Fruit fly (Drosophila melanogaster) S2 (cell line): ENCODE measurements around the gene mal.

ENCODE experiments used
- CG8478 ChIP-seq: fragments of >200 bp; optimal IDR thresholded peaks from 2 replicates; lab custom pipeline; 2018
- CTCF ChIP-seq, 2 experiments: fragments of >200 bp; optimal IDR thresholded peaks; 2 replicates each; lab custom pipeline; 2018

Gene mal

dm6 chrX:20429482-20430204 lies at the start of gene mal, which contains the start of gene CG11710:
Gene mal, plus strand, starts transcription at chrX:20429675.
Gene CG11710, minus strand, starts transcription at chrX:20429673.
- TF ChIP-seq CTCF (optimal IDR thresholded peaks at IDR 0.05; lab: Kevin White, UChicago) (no peak), CG8478 (lab: Kevin White, UChicago) (no peak)

- TF ChIP-seq CG8478 (lab: Kevin White, UChicago) (no peak), CTCF (optimal IDR thresholded peaks at IDR 0.05; lab: Kevin White, UChicago) (peak; percentile 53)
Observed at dm6 chrX:20385865-20386264, 43.6 kb upstream of the mal start.

dm6 chrX:20389633-20390032 lies 39.8 kb upstream of the mal start:
- TF ChIP-seq CTCF (optimal IDR thresholded peaks at IDR 0.05; lab: Kevin White, UChicago) (no peak), CG8478 (lab: Kevin White, UChicago) (no peak)

DNA sequence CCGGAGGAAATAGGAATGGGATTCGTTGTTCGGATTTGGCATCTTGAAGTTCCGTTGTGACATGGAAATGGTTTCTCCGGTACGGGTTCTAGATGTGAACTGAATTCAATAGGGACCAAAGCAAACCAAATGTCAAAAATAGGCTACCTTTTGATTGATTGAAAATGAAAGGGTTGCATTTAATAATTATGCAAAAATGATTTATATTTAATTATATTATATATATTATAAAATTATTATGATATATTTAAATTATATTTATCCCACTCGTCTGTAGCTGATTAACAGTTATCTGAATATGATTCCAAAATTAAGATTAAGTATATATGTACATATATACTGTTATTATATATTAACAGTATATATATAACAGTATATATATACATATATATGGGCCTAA lies 38.8 kb upstream of the mal start, which contains the start of gene jb:
jb (minus strand) TSS at position 101 of the 400 bp plus-strand sequence.
- TF ChIP-seq CG8478 (lab: Kevin White, UChicago) (no peak), CTCF (optimal IDR thresholded peaks at IDR 0.05; lab: Kevin White, UChicago) (no peak)

DNA sequence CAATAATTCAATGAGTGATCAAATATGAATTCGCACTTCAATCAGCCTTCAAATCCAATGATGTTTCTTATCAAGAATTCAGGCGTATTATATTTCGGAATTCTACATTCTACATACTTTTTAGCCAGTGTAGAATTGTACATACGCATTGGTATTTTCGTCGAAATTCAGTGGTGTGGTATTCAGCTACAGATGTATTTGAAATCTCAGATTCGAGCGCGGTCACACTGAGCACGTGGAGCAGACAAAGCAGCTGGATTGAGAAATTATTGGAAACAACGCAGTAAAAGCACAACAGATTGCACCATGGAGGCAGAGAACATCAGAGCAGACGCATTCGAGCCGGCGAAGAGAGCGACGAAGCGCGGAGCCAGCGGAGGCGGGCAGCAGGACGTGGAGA lies 38.2 kb upstream of the mal start:
- TF ChIP-seq CG8478 (lab: Kevin White, UChicago) = no peak
- peak; percentile 26 to 53 for TF ChIP-seq CTCF (optimal IDR thresholded peaks at IDR 0.05; lab: Kevin White, UChicago)

- TF ChIP-seq CG8478 (lab: Kevin White, UChicago) = no peak
- TF ChIP-seq CTCF (optimal IDR thresholded peaks at IDR 0.05; lab: Kevin White, UChicago) = no peak
Observed at dm6 chrX:20393580-20393979, 35.9 kb upstream of the mal start, which contains the start of gene Syx16. Gene Syx16, minus strand, starts transcription at chrX:20393751.

- TF ChIP-seq CG8478 (lab: Kevin White, UChicago) = no peak
- TF ChIP-seq CTCF (optimal IDR thresholded peaks at IDR 0.05; lab: Kevin White, UChicago) = no peak
Observed at dm6 chrX:20394066-20394913, 35.2 kb upstream of the mal start, which contains the start of gene HERC2. Gene HERC2, plus strand, starts transcription at chrX:20394395.

DNA sequence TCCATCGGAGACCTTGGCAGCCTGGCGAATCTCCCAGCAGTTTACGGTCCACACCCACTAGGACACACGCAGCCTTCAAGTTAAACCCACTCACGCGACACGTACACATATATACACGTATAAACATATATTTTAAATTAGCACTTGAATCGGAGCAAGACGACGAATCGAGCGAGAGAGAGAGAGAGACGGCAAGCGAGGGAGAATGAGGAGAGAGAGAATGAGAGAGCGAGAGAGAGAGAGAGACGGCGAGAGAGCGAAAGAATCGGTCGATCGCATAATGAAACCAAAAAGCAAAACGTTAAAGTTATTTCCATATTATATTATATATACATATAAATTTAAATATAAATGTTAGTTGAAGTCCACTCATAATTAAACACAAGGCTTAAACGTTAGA lies 17.8 kb upstream of the mal start:
- no peak for TF ChIP-seq CG8478 (lab: Kevin White, UChicago)
- no peak for TF ChIP-seq CTCF (optimal IDR thresholded peaks at IDR 0.05; lab: Kevin White, UChicago)

dm6 chrX:20413481-20413880 lies 16.0 kb upstream of the mal start, which contains the start of gene CG15459:
Gene CG15459, minus strand, starts transcription at chrX:20413581.
- TF ChIP-seq CG8478 (lab: Kevin White, UChicago) (no peak), CTCF (optimal IDR thresholded peaks at IDR 0.05; lab: Kevin White, UChicago) (no peak)

- TF ChIP-seq CG8478 (lab: Kevin White, UChicago) (no peak), CTCF (optimal IDR thresholded peaks at IDR 0.05; lab: Kevin White, UChicago) (no peak)
Observed at dm6 chrX:20414099-20414498, 15.4 kb upstream of the mal start, which contains the start of gene CG15458. Gene CG15458, minus strand, starts transcription at chrX:20414199.

DNA sequence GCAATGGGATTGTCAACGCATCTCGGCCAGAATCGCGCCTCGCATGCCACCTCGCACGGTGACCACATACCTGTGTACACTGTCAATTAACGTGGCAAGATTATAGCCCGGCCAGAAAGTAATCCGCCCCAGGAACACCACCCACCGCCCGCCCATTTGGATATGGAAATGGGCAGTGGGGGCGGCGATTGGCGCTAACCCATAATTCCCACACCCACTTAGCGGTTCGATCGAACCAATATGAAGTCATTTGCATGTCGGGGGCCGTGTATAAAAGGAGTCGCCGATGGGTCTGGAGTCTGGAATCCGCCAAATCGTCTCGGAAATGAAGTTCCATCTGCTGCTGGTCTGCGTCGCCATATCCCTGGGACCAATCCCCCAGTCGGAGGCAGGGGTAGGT lies 14.0 kb upstream of the mal start, which contains the start of gene Obp19a:
Obp19a (plus strand) TSS at position 301 of the 400 bp plus-strand sequence.
- TF ChIP-seq CTCF (optimal IDR thresholded peaks at IDR 0.05; lab: Kevin White, UChicago) (no peak), CG8478 (lab: Kevin White, UChicago) (no peak)

DNA sequence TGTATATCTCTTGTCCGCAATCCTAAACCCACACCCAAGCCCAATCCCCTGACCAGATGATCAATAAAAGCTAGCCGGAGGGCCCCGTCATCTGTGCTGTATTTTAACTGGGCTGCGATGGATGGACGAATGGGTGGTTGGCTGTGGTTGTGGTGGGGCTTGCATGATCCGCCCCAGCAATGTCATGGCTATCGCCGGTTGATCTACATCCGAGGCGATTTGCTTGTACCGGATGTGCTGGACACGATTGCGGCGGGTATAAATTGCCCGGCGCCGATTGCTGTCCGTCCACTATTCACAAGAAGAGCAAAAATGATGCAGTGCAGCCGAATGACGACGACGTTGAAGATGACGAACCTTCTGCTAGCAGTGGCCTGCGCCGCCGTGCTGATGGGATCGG lies 13.0 kb upstream of the mal start, which contains the start of gene Obp19b:
Obp19b (plus strand) TSS at position 301 of the 400 bp plus-strand sequence.
- TF ChIP-seq CTCF (optimal IDR thresholded peaks at IDR 0.05; lab: Kevin White, UChicago) (no peak), CG8478 (lab: Kevin White, UChicago) (no peak)

dm6 chrX:20418864-20419263 lies 10.6 kb upstream of the mal start, which contains the start of gene Obp19c:
Gene Obp19c, minus strand, starts transcription at chrX:20418964.
- TF ChIP-seq CTCF (optimal IDR thresholded peaks at IDR 0.05; lab: Kevin White, UChicago) = no peak
- no peak for TF ChIP-seq CG8478 (lab: Kevin White, UChicago)

- TF ChIP-seq CG8478 (lab: Kevin White, UChicago) = no peak
- no peak for TF ChIP-seq CTCF (optimal IDR thresholded peaks at IDR 0.05; lab: Kevin White, UChicago)
Observed at dm6 chrX:20419313-20419712, 10.2 kb upstream of the mal start, which contains the start of gene Obp19d. Gene Obp19d, plus strand, starts transcription at chrX:20419613.
